Fruit fly (Drosophila melanogaster) whole organism, embryonic: ENCODE measurements around the gene CG15865.
A peak's percentile ranks its signal among the peaks of the same experiment; 100 is the strongest.

Experiments
- C15 ChIP-seq: fragments of 200-800 bp; sonication (Bioruptor generic); IDR thresholded peaks from 3 replicates; pipeline ENCODE4 v1.3.6; 2022; ENCODE audit warnings: missing biosample characterization, missing genetic modification characterization
- CG10147 ChIP-seq: fragments of 200-800 bp; sonication (Bioruptor generic); optimal IDR thresholded peaks from 2 replicates; lab custom pipeline; 2019; ENCODE audit warnings: missing biosample characterization, mild to moderate bottlenecking, missing genetic modification characterization, moderate library complexity
- CG10267 ChIP-seq: fragments of 200-800 bp; sonication (Bioruptor generic); optimal IDR thresholded peaks from 2 replicates; lab custom pipeline; 2018; ENCODE audit warnings: missing biosample characterization, mild to moderate bottlenecking, missing genetic modification characterization, moderate library complexity
- CG10462 ChIP-seq: fragments of 200-800 bp; sonication (Bioruptor generic); optimal IDR thresholded peaks from 2 replicates; lab custom pipeline; 2016; ENCODE audit warnings: missing biosample characterization, missing genetic modification characterization
- CG11504 ChIP-seq: fragments of 200-800 bp; sonication (Bioruptor generic); optimal IDR thresholded peaks from 3 replicates; lab custom pipeline; 2019; ENCODE audit warnings: missing biosample characterization, mild to moderate bottlenecking, missing genetic modification characterization, moderate library complexity
- CG12071 ChIP-seq: fragments of 200-800 bp; sonication (Bioruptor generic); optimal IDR thresholded peaks from 3 replicates; lab custom pipeline; 2018; ENCODE audit warnings: missing biosample characterization, mild to moderate bottlenecking, missing genetic modification characterization
- CG12391 ChIP-seq: fragments of 200-800 bp; sonication (Bioruptor generic); optimal IDR thresholded peaks from 3 replicates; lab custom pipeline; 2018; ENCODE audit warnings: missing biosample characterization, mild to moderate bottlenecking, missing genetic modification characterization, moderate library complexity
- CG12659 ChIP-seq: fragments of 200-800 bp; sonication (Bioruptor generic); optimal IDR thresholded peaks from 3 replicates; lab custom pipeline; 2017; ENCODE audit warnings: mild to moderate bottlenecking, missing biosample characterization, missing genetic modification reagents, missing genetic modification characterization
- CG13296 ChIP-seq: fragments of 200-800 bp; sonication (Bioruptor generic); optimal IDR thresholded peaks from 3 replicates; lab custom pipeline; 2018; ENCODE audit warnings: missing biosample characterization, mild to moderate bottlenecking, missing genetic modification characterization
- CG14860 ChIP-seq: fragments of 200-800 bp; sonication (Bioruptor generic); IDR thresholded peaks from 3 replicates; pipeline ENCODE4 v1.3.6; 2022; ENCODE audit warnings: missing biosample characterization, missing genetic modification characterization; ENCODE audit not compliant: partially characterized antibody
- CG16815 ChIP-seq: fragments of 200-800 bp; sonication (Bioruptor generic); optimal IDR thresholded peaks from 3 replicates; lab custom pipeline; 2017; ENCODE audit warnings: missing biosample characterization, mild to moderate bottlenecking, missing genetic modification characterization
- CG16863 ChIP-seq: fragments of 200-800 bp; sonication (Bioruptor generic); optimal IDR thresholded peaks from 3 replicates; lab custom pipeline; 2016; ENCODE audit warnings: missing biosample characterization, missing genetic modification characterization
- CG18599 ChIP-seq: fragments of 200-800 bp; sonication (Bioruptor generic); optimal IDR thresholded peaks from 3 replicates; lab custom pipeline; 2017; ENCODE audit warnings: missing biosample characterization, missing genetic modification characterization, mild to moderate bottlenecking, moderate library complexity, missing genetic modification reagents
- CG2116 ChIP-seq: fragments of 200-800 bp; sonication (Bioruptor generic); optimal IDR thresholded peaks from 3 replicates; lab custom pipeline; 2018; ENCODE audit warnings: missing biosample characterization, mild to moderate bottlenecking, missing genetic modification characterization
- CG2875 ChIP-seq: fragments of 200-800 bp; sonication (Bioruptor generic); optimal IDR thresholded peaks from 2 replicates; lab custom pipeline; 2017; ENCODE audit warnings: missing biosample characterization, mild to moderate bottlenecking, missing genetic modification characterization, missing genetic modification reagents
- CG3163 ChIP-seq: fragments of 200-800 bp; sonication (Bioruptor generic); optimal IDR thresholded peaks from 3 replicates; lab custom pipeline; 2016; ENCODE audit warnings: missing biosample characterization, missing genetic modification characterization
- CG34422 ChIP-seq: fragments of 200-800 bp; sonication (Bioruptor generic); IDR thresholded peaks from 3 replicates; pipeline ENCODE4 v1.3.6; 2022; ENCODE audit warnings: missing biosample characterization, missing genetic modification characterization
- CG7271 ChIP-seq: fragments of 200-800 bp; sonication (Bioruptor generic); optimal IDR thresholded peaks from 2 replicates; lab custom pipeline; 2018; ENCODE audit warnings: missing biosample characterization, mild to moderate bottlenecking, missing genetic modification characterization, moderate library complexity
- CG8281 ChIP-seq: fragments of 200-800 bp; sonication (Bioruptor generic); optimal IDR thresholded peaks from 2 replicates; lab custom pipeline; 2018; ENCODE audit warnings: missing biosample characterization, mild to moderate bottlenecking, missing genetic modification characterization, moderate library complexity
- CG9932 ChIP-seq: fragments of 200-800 bp; sonication (Bioruptor generic); IDR thresholded peaks from 2 replicates; pipeline ENCODE4 v1.3.6; 2022; ENCODE audit warnings: missing biosample characterization, missing genetic modification characterization
- Camta ChIP-seq: fragments of 200-800 bp; sonication (Bioruptor generic); optimal IDR thresholded peaks from 2 replicates; lab custom pipeline; 2016; ENCODE audit warnings: missing biosample characterization, missing genetic modification characterization
- Doc2 ChIP-seq: fragments of 200-800 bp; sonication (Bioruptor generic); IDR thresholded peaks from 2 replicates; pipeline ENCODE4 v1.3.6; 2022; ENCODE audit warnings: missing biosample characterization, missing genetic modification characterization
- Gsc ChIP-seq: fragments of 200-800 bp; sonication (Bioruptor generic); IDR thresholded peaks from 2 replicates; pipeline ENCODE4 v1.3.6; 2022; ENCODE audit warnings: missing biosample characterization, missing genetic modification characterization
- HLHmδ ChIP-seq: fragments of 200-800 bp; sonication (Bioruptor generic); optimal IDR thresholded peaks from 2 replicates; lab custom pipeline; 2018; ENCODE audit warnings: missing biosample characterization, mild to moderate bottlenecking, missing genetic modification characterization, moderate library complexity
- Hr3 ChIP-seq: fragments of 200-800 bp; sonication (Bioruptor generic); optimal IDR thresholded peaks from 3 replicates; lab custom pipeline; 2016; ENCODE audit warnings: missing biosample characterization, missing genetic modification characterization
- Jarid2 ChIP-seq: fragments of 200-800 bp; sonication (Bioruptor generic); optimal IDR thresholded peaks from 3 replicates; lab custom pipeline; 2017; ENCODE audit warnings: mild to moderate bottlenecking, missing biosample characterization, missing genetic modification reagents, missing genetic modification characterization
- Lim3 ChIP-seq: fragments of 200-800 bp; sonication (Bioruptor generic); IDR thresholded peaks from 2 replicates; pipeline ENCODE4 v1.3.6; 2022; ENCODE audit warnings: missing biosample characterization, missing genetic modification characterization
- Med ChIP-seq: fragments of 200-800 bp; sonication (Bioruptor generic); peaks from one replicate; lab custom pipeline; 2016; ENCODE audit warnings: missing biosample characterization, missing genetic modification characterization, mild to moderate bottlenecking, inconsistent platforms, moderate library complexity
- Nf-YB ChIP-seq: fragments of 200-800 bp; sonication (Bioruptor generic); optimal IDR thresholded peaks from 3 replicates; lab custom pipeline; 2019; ENCODE audit warnings: missing biosample characterization, mild to moderate bottlenecking, missing genetic modification characterization, moderate library complexity
- bigmax ChIP-seq: fragments of 200-800 bp; sonication (Bioruptor generic); optimal IDR thresholded peaks from 2 replicates; lab custom pipeline; 2018; ENCODE audit warnings: missing biosample characterization, mild to moderate bottlenecking, missing genetic modification characterization
- chinmo ChIP-seq: fragments of 200-800 bp; sonication (Bioruptor generic); IDR thresholded peaks from 4 replicates; pipeline ENCODE4 v1.3.6; 2022; ENCODE audit warnings: missing biosample characterization, missing genetic modification characterization; ENCODE audit not compliant: partially characterized antibody
- croc ChIP-seq: fragments of 200-800 bp; sonication (Bioruptor generic); conservative IDR thresholded peaks from 3 replicates; pipeline ENCODE4 v1.3.6; 2022; ENCODE audit warnings: missing biosample characterization, missing genetic modification characterization
- en ChIP-seq: fragments of 200-800 bp; sonication (Bioruptor generic); optimal IDR thresholded peaks from 2 replicates; lab custom pipeline; 2016; ENCODE audit warnings: missing biosample characterization, missing genetic modification characterization
- eyg ChIP-seq: fragments of 200-800 bp; sonication (Bioruptor generic); optimal IDR thresholded peaks from 3 replicates; lab custom pipeline; 2016; ENCODE audit warnings: missing biosample characterization, missing genetic modification characterization
- fd3F ChIP-seq: fragments of 200-800 bp; sonication (Bioruptor generic); optimal IDR thresholded peaks from 2 replicates; lab custom pipeline; 2018; ENCODE audit warnings: missing biosample characterization, mild to moderate bottlenecking, missing genetic modification characterization, moderate library complexity
- fu2 ChIP-seq: fragments of 200-800 bp; sonication (Bioruptor generic); optimal IDR thresholded peaks from 2 replicates; lab custom pipeline; 2016; ENCODE audit warnings: missing biosample characterization, missing genetic modification characterization
- gce ChIP-seq: fragments of 200-800 bp; sonication (Bioruptor generic); IDR thresholded peaks from 3 replicates; pipeline ENCODE4 v1.3.6; 2022; ENCODE audit warnings: missing biosample characterization, missing genetic modification characterization
- gsb-n ChIP-seq: fragments of 200-800 bp; sonication (Bioruptor generic); optimal IDR thresholded peaks from 3 replicates; lab custom pipeline; 2018; ENCODE audit warnings: missing biosample characterization, mild to moderate bottlenecking, missing genetic modification characterization
- ken ChIP-seq: fragments of 200-800 bp; sonication (Bioruptor generic); IDR thresholded peaks from 3 replicates; pipeline ENCODE4 v1.3.6; 2022; ENCODE audit warnings: missing biosample characterization, missing genetic modification characterization
- mam ChIP-seq: fragments of 200-800 bp; sonication (Bioruptor generic); optimal IDR thresholded peaks from 3 replicates; lab custom pipeline; 2016; ENCODE audit warnings: missing biosample characterization, missing genetic modification characterization
- nom ChIP-seq: fragments of 200-800 bp; sonication (Bioruptor generic); optimal IDR thresholded peaks from 2 replicates; lab custom pipeline; 2017; ENCODE audit warnings: missing biosample characterization, missing genetic modification characterization, mild to moderate bottlenecking, moderate library complexity, missing genetic modification reagents
- oc ChIP-seq: fragments of 200-800 bp; sonication (Bioruptor generic); optimal IDR thresholded peaks from 2 replicates; lab custom pipeline; 2018; ENCODE audit warnings: missing biosample characterization, mild to moderate bottlenecking, missing genetic modification characterization, moderate library complexity
- otp ChIP-seq: fragments of 200-800 bp; sonication (Bioruptor generic); IDR thresholded peaks from 3 replicates; pipeline ENCODE4, ENCODE4 v1.3.6; 2022; ENCODE audit warnings: missing biosample characterization, missing genetic modification characterization
- row ChIP-seq: fragments of 200-800 bp; sonication (Bioruptor generic); IDR thresholded peaks from 3 replicates; pipeline ENCODE4 v1.3.6; 2022; ENCODE audit warnings: missing biosample characterization, missing genetic modification characterization
- sens-2 ChIP-seq: fragments of 200-800 bp; sonication (Bioruptor generic); IDR thresholded peaks from 2 replicates; pipeline ENCODE4 v1.3.6; 2022; ENCODE audit warnings: missing biosample characterization, missing genetic modification characterization
- stc ChIP-seq: fragments of 200-800 bp; sonication (Bioruptor generic); IDR thresholded peaks from 2 replicates; pipeline ENCODE4 v1.3.6; 2022; ENCODE audit warnings: missing biosample characterization, missing genetic modification characterization
- tin ChIP-seq: fragments of 200-800 bp; sonication (Bioruptor generic); optimal IDR thresholded peaks from 3 replicates; lab custom pipeline; 2016; ENCODE audit warnings: missing biosample characterization, missing genetic modification characterization
- z ChIP-seq: fragments of 200-800 bp; sonication (Bioruptor generic); IDR thresholded peaks from 3 replicates; pipeline ENCODE4 v1.3.6; 2022; ENCODE audit warnings: missing biosample characterization, missing genetic modification characterization

The CG15865 gene

dm6 chrX:16637594-16638485 is 26.4 kb downstream of the CG15865 start, which contains the start of gene RpS19a (continued):
- peak; percentile 97 for TF ChIP-seq HLHmδ (GFP tag; lab: Kevin White, UChicago)
- TF ChIP-seq otp (GFP tag; lab: Robert Waterston, UW) = peak; percentile 92
- TF ChIP-seq CG12391 (tag; lab: Kevin White, UChicago) = peak; percentile 72
- peak; percentile 87 for TF ChIP-seq bigmax (GFP tag; lab: Kevin White, UChicago)
- TF ChIP-seq z (GFP tag; lab: Robert Waterston, UW) = no peak
- TF ChIP-seq sens-2 = peak; percentile 81
- TF ChIP-seq en (GFP tag; lab: Kevin White, UChicago) = peak; percentile 24
- no peak for TF ChIP-seq Hr3 (GFP tag; lab: Kevin White, UChicago)
- peak; percentile 90 for TF ChIP-seq CG13296 (GFP tag; lab: Kevin White, UChicago)
- peak; percentile 78 for TF ChIP-seq CG2875 (GFP tag; lab: Kevin White, UChicago)
- TF ChIP-seq ken = peak; percentile 78; the same call in 2 of the 3 replicates
- peak; percentile 39 for TF ChIP-seq CG8281 (tag; lab: Kevin White, UChicago)
- TF ChIP-seq CG10267 (tag; lab: Kevin White, UChicago) = peak; percentile 61
- TF ChIP-seq CG3163 (GFP tag; lab: Kevin White, UChicago) = peak; percentile 29
- peak; percentile 70 for TF ChIP-seq CG2116 (GFP tag; lab: Kevin White, UChicago)
- TF ChIP-seq Gsc (GFP tag; lab: Robert Waterston, UW) = no peak
- TF ChIP-seq gce = peak; percentile 84
- peak; percentile 24; the same call in 1 of the 3 replicates for TF ChIP-seq row
- peak; percentile 48; the same call in 1 of the 3 replicates for TF ChIP-seq CG34422 (GFP tag; lab: Robert Waterston, UW)
- peak; percentile 47 for TF ChIP-seq fd3F (GFP tag; lab: Kevin White, UChicago)
- TF ChIP-seq tin = peak; percentile 40
- no peak for TF ChIP-seq CG10462 (GFP tag; lab: Kevin White, UChicago)
- TF ChIP-seq Lim3 (GFP tag; lab: Robert Waterston, UW) = no peak
- TF ChIP-seq eyg (GFP tag; lab: Kevin White, UChicago) = peak; percentile 46
- peak; percentile 97 for TF ChIP-seq Med (GFP tag; lab: Kevin White, UChicago)
- peak; percentile 34; the same call in 2 of the 3 replicates for TF ChIP-seq croc
- peak; percentile 79 for TF ChIP-seq CG18599 (GFP tag; lab: Kevin White, UChicago)
- TF ChIP-seq C15 (GFP tag; lab: Robert Waterston, UW) = peak; percentile 68; the same call in 1 of the 3 replicates
- TF ChIP-seq oc (tag; lab: Kevin White, UChicago) = no peak
- peak; percentile 54; the same call in 1 of the 2 replicates for TF ChIP-seq CG9932 (GFP tag; lab: Robert Waterston, UW)
- peak; percentile 41 for TF ChIP-seq Camta (GFP tag; lab: Kevin White, UChicago)
- no peak for TF ChIP-seq mam
- peak; percentile 30 for TF ChIP-seq CG16863 (GFP tag; lab: Kevin White, UChicago)
- peak; percentile 63 for TF ChIP-seq gsb-n (tag; lab: Kevin White, UChicago)
- peak; percentile 92 for TF ChIP-seq CG12071 (GFP tag; lab: Kevin White, UChicago)
- no peak for TF ChIP-seq chinmo (GFP tag; lab: Robert Waterston, UW)
- 0 out of 3 replicates have a peak, but pooled peaks have one; percentile 34 for TF ChIP-seq CG14860 (GFP tag; lab: Robert Waterston, UW)
- peak; percentile 84 for TF ChIP-seq CG12659 (GFP tag; lab: Kevin White, UChicago)
- TF ChIP-seq nom = peak; percentile 91
- peak; percentile 1 for TF ChIP-seq CG16815 (GFP tag; lab: Kevin White, UChicago)
- peak; percentile 77 for TF ChIP-seq CG7271 (tag; lab: Kevin White, UChicago)
- TF ChIP-seq Doc2 (GFP tag; lab: Robert Waterston, UW) = no peak
- TF ChIP-seq stc = peak; percentile 64
- no peak for TF ChIP-seq CG11504 (tag; lab: Kevin White, UChicago)
- TF ChIP-seq Nf-YB = peak; percentile 55
- peak; percentile 34 for TF ChIP-seq fu2 (GFP tag; lab: Kevin White, UChicago)
- peak; percentile 62 for TF ChIP-seq Jarid2
- peak; percentile 64 for TF ChIP-seq CG10147 (GFP tag; lab: Kevin White, UChicago)
